In genomic region chr3L:18789203-18790018, dm6 we compare ENCODE assay signal across 4 fruit fly cellular contexts.
TF ChIP-seq lines count a peak whose summit lies in the region.

No protein-coding gene starts in this region.

- TF ChIP-seq CTCF in whole organism, embryonic (GFP tag; optimal IDR thresholded peaks at IDR 0.05; lab: Kevin White, UChicago) = no peak

TF ChIP-seq in whole organism, adult, 20 proteins besides CTCF, POLR2A, EP300 and RAD21:
- TF ChIP-seq CG7101 (tag; optimal IDR thresholded peaks at IDR 0.05; lab: Kevin White, UChicago) (peak; percentile 17), Clk (GFP tag; optimal IDR thresholded peaks at IDR 0.05; lab: Kevin White, UChicago) (peak; percentile 12), kay (GFP tag; lab: Kevin White, UChicago; ENCODE audit: borderline replicate concordance) (peak; percentile 83), CG33017 (tag; optimal IDR thresholded peaks at IDR 0.05; lab: Kevin White, UChicago) (no peak), tj (GFP tag; optimal IDR thresholded peaks at IDR 0.05; lab: Kevin White, UChicago) (peak; percentile 58), CG7045 (GFP tag; optimal IDR thresholded peaks at IDR 0.05; lab: Kevin White, UChicago) (peak; percentile 45), cic (GFP tag; optimal IDR thresholded peaks at IDR 0.05; lab: Kevin White, UChicago) (peak; percentile 15), CG12768 (GFP tag; optimal IDR thresholded peaks at IDR 0.05; lab: Kevin White, UChicago) (no peak), Mnt (GFP tag; optimal IDR thresholded peaks at IDR 0.05; lab: Kevin White, UChicago) (peak; percentile 28)
TF ChIP-seq in whole organism, adult: peak in this region for 7.

TF ChIP-seq in whole organism, embryonic, 481 proteins besides CTCF, POLR2A, EP300 and RAD21 (continues in another document):
- TF ChIP-seq CG31388 (GFP tag; optimal IDR thresholded peaks at IDR 0.05; lab: Kevin White, UChicago) (no peak), H2.0 (GFP tag; IDR thresholded peaks at IDR 0.05; lab: Robert Waterston, UW) (no peak), Gsc (GFP tag; IDR thresholded peaks at IDR 0.05; lab: Robert Waterston, UW) (no peak), Nf-YB (GFP tag; optimal IDR thresholded peaks at IDR 0.05; lab: Kevin White, UChicago) (peak; percentile 1), CrebB (tag; optimal IDR thresholded peaks at IDR 0.05; lab: Kevin White, UChicago) (peak; percentile 58), ci (GFP tag; IDR thresholded peaks at IDR 0.05; lab: Robert Waterston, UW) (peak; percentile 91), row (GFP tag; IDR thresholded peaks at IDR 0.05; lab: Robert Waterston, UW) (peak; percentile 32; the same call in 2 of the 3 replicates), Ets65A (GFP tag; lab: Kevin White, UChicago) (no peak), so (GFP tag; IDR thresholded peaks at IDR 0.05; lab: Robert Waterston, UW) (peak; percentile 81; the same call in 2 of the 3 replicates), caup (GFP tag; optimal IDR thresholded peaks at IDR 0.05; lab: Kevin White, UChicago; ENCODE audit: severe bottlenecking) (peak; percentile 84), Meics (GFP tag; optimal IDR thresholded peaks at IDR 0.05; lab: Kevin White, UChicago) (peak; percentile 96), CG1602 (GFP tag; optimal IDR thresholded peaks at IDR 0.05; lab: Kevin White, UChicago) (no peak), CG15696 (tag; optimal IDR thresholded peaks at IDR 0.05; lab: Kevin White, UChicago) (peak; percentile 6), exex (tag; optimal IDR thresholded peaks at IDR 0.05; lab: Kevin White, UChicago) (peak; percentile 83), Mes4 (GFP tag; optimal IDR thresholded peaks at IDR 0.05; lab: Kevin White, UChicago) (peak; percentile 32), CG2116 (GFP tag; optimal IDR thresholded peaks at IDR 0.05; lab: Kevin White, UChicago) (peak; percentile 31), CG7271 (tag; optimal IDR thresholded peaks at IDR 0.05; lab: Kevin White, UChicago) (no peak), z (GFP tag; IDR thresholded peaks at IDR 0.05; lab: Robert Waterston, UW) (peak; percentile 59; the same call in 1 of the 3 replicates), CG17361 (GFP tag; IDR thresholded peaks at IDR 0.05; lab: Robert Waterston, UW) (peak; percentile 21; the same call in 1 of the 3 replicates), gt (GFP tag; IDR thresholded peaks at IDR 0.05; lab: Robert Waterston, UW) (no peak), sd (tag; optimal IDR thresholded peaks at IDR 0.05; lab: Kevin White, UChicago) (peak; percentile 98), dmrt99B (tag; optimal IDR thresholded peaks at IDR 0.05; lab: Kevin White, UChicago) (peak; percentile 51), BEAF-32 (GFP tag; optimal IDR thresholded peaks at IDR 0.05; lab: Kevin White, UChicago) (no peak), CG30020 (tag; optimal IDR thresholded peaks at IDR 0.05; lab: Kevin White, UChicago) (no peak), odd (GFP tag; optimal IDR thresholded peaks at IDR 0.05; lab: Kevin White, UChicago) (peak; percentile 73), gcm2 (GFP tag; optimal IDR thresholded peaks at IDR 0.05; lab: Kevin White, UChicago) (no peak), CG31365 (tag; optimal IDR thresholded peaks at IDR 0.05; lab: Kevin White, UChicago) (peak; percentile 71)

TF ChIP-seq in whole organism, prepupa, 60 proteins besides CTCF, POLR2A, EP300 and RAD21:
- TF ChIP-seq Eip75B (GFP tag; optimal IDR thresholded peaks at IDR 0.05; lab: Kevin White, UChicago) = peak; percentile 62
- TF ChIP-seq CG8119 (GFP tag; IDR thresholded peaks at IDR 0.05; lab: Robert Waterston, UW) = peak; percentile 17; the same call in 1 of the 3 replicates
- TF ChIP-seq CG15336 (GFP tag; IDR thresholded peaks at IDR 0.05; lab: Robert Waterston, UW) = peak; percentile 15; the same call in 1 of the 2 replicates
- TF ChIP-seq CG6276 (GFP tag; optimal IDR thresholded peaks at IDR 0.05; lab: Kevin White, UChicago) = peak; percentile 30
- TF ChIP-seq Eip78C (GFP tag; lab: Kevin White, UChicago) = peak; percentile 64
- no peak for TF ChIP-seq Ets96B (tag; optimal IDR thresholded peaks at IDR 0.05; lab: Kevin White, UChicago)
- TF ChIP-seq vri (GFP tag; optimal IDR thresholded peaks at IDR 0.05; lab: Kevin White, UChicago) = peak; percentile 4
- no peak for TF ChIP-seq CG3032 (tag; optimal IDR thresholded peaks at IDR 0.05; lab: Kevin White, UChicago)
- 0 out of 3 replicates have a peak, but pooled peaks have one; percentile 55 for TF ChIP-seq eg (GFP tag; IDR thresholded peaks at IDR 0.05; lab: Robert Waterston, UW)
- peak; percentile 99 for TF ChIP-seq fkh (GFP tag; optimal IDR thresholded peaks at IDR 0.05; lab: Kevin White, UChicago)

TF ChIP-seq in whole organism, pupa, 21 proteins besides CTCF, POLR2A, EP300 and RAD21:
- 0 out of 2 replicates have a peak, but pooled peaks have one; percentile 6 for TF ChIP-seq rn (GFP tag; IDR thresholded peaks at IDR 0.05; lab: Robert Waterston, UW)
- peak; percentile 43; the same call in 1 of the 3 replicates for TF ChIP-seq CG4496 (GFP tag; IDR thresholded peaks at IDR 0.05; lab: Robert Waterston, UW)
- peak; percentile 20; the same call in 1 of the 2 replicates for TF ChIP-seq CG12605 (GFP tag; IDR thresholded peaks at IDR 0.05; lab: Robert Waterston, UW)
- no peak for TF ChIP-seq EcR (GFP tag; optimal IDR thresholded peaks at IDR 0.05; lab: Kevin White, UChicago)
- TF ChIP-seq CG32121 (GFP tag; IDR thresholded peaks at IDR 0.05; lab: Robert Waterston, UW) = peak; percentile 80
- TF ChIP-seq CG15710 (tag; optimal IDR thresholded peaks at IDR 0.05; lab: Kevin White, UChicago) = no peak
- no peak for TF ChIP-seq CG13204 (GFP tag; optimal IDR thresholded peaks at IDR 0.05; lab: Kevin White, UChicago)
- peak; percentile 77 for TF ChIP-seq fd96Ca (GFP tag; IDR thresholded peaks at IDR 0.05; lab: Robert Waterston, UW)
TF ChIP-seq in whole organism, pupa: peak in this region for 5.
